Worm (Caenorhabditis elegans): ENCODE data around the gene oac-11.

Gene oac-11

DNA sequence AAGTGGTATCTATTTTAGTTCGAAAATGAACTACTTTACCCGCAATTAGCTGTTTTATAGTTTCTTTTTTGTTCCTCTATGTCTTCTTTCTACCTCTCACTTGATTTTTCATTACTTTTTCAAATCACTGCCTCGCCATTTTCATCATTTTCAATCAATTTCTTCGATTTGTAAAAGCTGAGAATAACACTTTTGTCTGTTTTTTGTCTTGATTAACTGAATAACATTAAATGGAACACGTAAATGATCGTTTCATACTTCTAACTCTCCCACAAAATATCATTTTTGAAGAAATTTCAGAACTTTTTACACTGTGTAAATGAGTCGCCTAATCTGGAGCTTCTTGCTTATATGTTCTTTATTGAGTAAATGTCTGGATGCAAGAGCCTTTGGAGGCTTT lies 40.4 kb upstream of the oac-11 start, which contains the start of gene F53C3.4:
Gene F53C3.4 (plus strand): TSS at position 301 of the 400 bp plus-strand sequence.
- TF ChIP-seq cnd-1 (tag; optimal IDR thresholded peaks at IDR 0.05) (no peak), bed-3 (GFP tag; optimal IDR thresholded peaks at IDR 0.05) (no peak), unc-39 (tag; optimal IDR thresholded peaks at IDR 0.05) (no peak), sptf-1 (tag; optimal IDR thresholded peaks at IDR 0.05) (no peak), unc-120 (tag; optimal IDR thresholded peaks at IDR 0.05; ENCODE audit: poor library complexity, severe bottlenecking) (no peak), M03D4.4 (tag; optimal IDR thresholded peaks at IDR 0.05) (no peak), tbx-8 (GFP tag; optimal IDR thresholded peaks at IDR 0.05) (no peak), ces-1 (GFP tag; optimal IDR thresholded peaks at IDR 0.05) (no peak), flh-1 (GFP tag; optimal IDR thresholded peaks at IDR 0.05) (no peak), lin-32 (GFP tag; optimal IDR thresholded peaks at IDR 0.05) (no peak), lsy-2 (tag; optimal IDR thresholded peaks at IDR 0.05) (no peak), nhr-12 (tag; optimal IDR thresholded peaks at IDR 0.05) (no peak)

DNA sequence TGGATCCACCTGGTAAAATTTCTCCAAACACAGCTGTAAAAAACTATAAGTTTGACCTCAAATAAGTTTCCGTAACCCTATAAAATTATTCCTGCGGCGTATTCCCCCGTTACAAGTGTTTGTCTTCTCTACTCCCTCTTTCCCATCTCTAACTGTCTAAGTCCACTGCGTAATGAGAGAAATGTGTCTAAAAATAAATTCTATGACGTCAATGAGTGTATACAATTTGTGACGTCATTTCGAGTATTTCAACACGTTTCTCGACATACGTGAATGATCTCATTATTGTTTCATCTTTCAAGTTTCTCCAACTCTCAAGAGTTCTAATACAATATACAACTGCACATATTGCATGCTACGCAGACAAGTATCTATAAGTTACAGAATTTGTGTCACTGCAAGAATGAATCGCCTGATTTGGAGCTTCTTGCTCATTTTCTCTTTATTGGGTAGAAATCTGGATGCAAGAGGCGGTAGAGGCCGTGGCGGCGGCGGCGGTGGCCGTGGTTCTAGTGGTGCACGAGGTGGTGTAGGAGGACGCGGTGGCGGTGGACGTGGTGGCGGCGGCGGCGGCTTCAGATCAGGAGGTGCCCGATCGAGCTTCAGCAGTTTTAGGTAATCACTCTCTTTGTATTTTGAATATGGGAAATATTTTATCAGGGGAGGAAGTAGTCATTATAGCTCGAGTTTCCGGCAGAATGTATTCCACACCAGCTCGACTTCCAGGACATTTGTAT lies 37.2 kb upstream of the oac-11 start, which contains the start of gene F53C3.6:
Gene F53C3.6 (plus strand): TSS at position 385 of the 737 bp plus-strand sequence.
- TF ChIP-seq mls-2 (tag; optimal IDR thresholded peaks at IDR 0.05) (no peak), snpc-4 (tag; optimal IDR thresholded peaks at IDR 0.05) (no peak), ceh-83 (GFP tag; optimal IDR thresholded peaks at IDR 0.05) (peak; percentile 48), lin-13 (tag; optimal IDR thresholded peaks at IDR 0.05) (no peak), nhr-237 (tag; optimal IDR thresholded peaks at IDR 0.05) (peak; percentile 23), zip-8 (tag; optimal IDR thresholded peaks at IDR 0.05) (peak; percentile 64), lin-32 (GFP tag; optimal IDR thresholded peaks at IDR 0.05) (no peak), nhr-2 (tag; optimal IDR thresholded peaks at IDR 0.05) (peak; percentile 29), ztf-11 (tag; optimal IDR thresholded peaks at IDR 0.05) (no peak), ces-1 (GFP tag; optimal IDR thresholded peaks at IDR 0.05) (peak; percentile 94), mab-5 (tag; optimal IDR thresholded peaks at IDR 0.05) (no peak), hlh-1 (tag; optimal IDR thresholded peaks at IDR 0.05) (no peak), mep-1 (tag; optimal IDR thresholded peaks at IDR 0.05) (no peak), unc-62 (GFP tag; optimal IDR thresholded peaks at IDR 0.05) (peak; percentile 81), flh-1 (GFP tag; optimal IDR thresholded peaks at IDR 0.05) (no peak)

DNA sequence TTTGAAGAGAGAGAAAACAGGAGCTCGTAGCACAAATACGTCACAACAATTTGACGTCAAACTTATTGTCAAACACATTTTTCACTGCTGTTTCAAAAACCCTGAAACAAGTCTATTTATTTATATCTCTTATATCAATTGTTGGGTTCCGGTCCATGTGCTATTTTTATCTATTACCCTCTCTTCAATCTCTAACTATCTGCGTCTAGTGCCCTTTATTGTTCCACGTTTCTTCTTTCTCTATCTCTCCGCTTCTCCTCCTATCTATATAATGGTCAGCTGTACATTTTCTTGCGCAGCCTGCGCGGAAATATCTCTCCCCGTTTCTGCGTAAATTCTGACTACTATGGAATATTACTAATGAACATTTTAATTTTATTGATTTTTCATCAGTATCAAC lies 36.2 kb upstream of the oac-11 start:
- TF ChIP-seq blmp-1 (tag; optimal IDR thresholded peaks at IDR 0.05) (no peak), sptf-1 (tag; optimal IDR thresholded peaks at IDR 0.05) (no peak), nhr-28 (tag; optimal IDR thresholded peaks at IDR 0.05) (no peak), flh-1 (GFP tag; optimal IDR thresholded peaks at IDR 0.05) (no peak), nhr-12 (tag; optimal IDR thresholded peaks at IDR 0.05) (no peak), zip-8 (tag; optimal IDR thresholded peaks at IDR 0.05) (no peak), lin-13 (tag; optimal IDR thresholded peaks at IDR 0.05) (no peak), ces-1 (GFP tag; optimal IDR thresholded peaks at IDR 0.05) (peak; percentile 88), unc-120 (tag; optimal IDR thresholded peaks at IDR 0.05; ENCODE audit: poor library complexity, severe bottlenecking) (peak; percentile 54), lsy-2 (tag; optimal IDR thresholded peaks at IDR 0.05) (peak; percentile 14), bed-3 (GFP tag; optimal IDR thresholded peaks at IDR 0.05) (no peak), mep-1 (tag; optimal IDR thresholded peaks at IDR 0.05) (no peak), ceh-83 (GFP tag; optimal IDR thresholded peaks at IDR 0.05) (no peak), nhr-76 (tag; optimal IDR thresholded peaks at IDR 0.05) (no peak), ceh-39 (tag; optimal IDR thresholded peaks at IDR 0.05) (peak; percentile 37), ztf-11 (tag; optimal IDR thresholded peaks at IDR 0.05) (no peak), elt-3 (tag; optimal IDR thresholded peaks at IDR 0.05) (peak; percentile 34), cnd-1 (tag; optimal IDR thresholded peaks at IDR 0.05) (no peak), nhr-237 (tag; optimal IDR thresholded peaks at IDR 0.05) (peak; percentile 69), ham-2 (GFP tag; optimal IDR thresholded peaks at IDR 0.05) (peak; percentile 22), pha-4 (tag; optimal IDR thresholded peaks at IDR 0.05) (peak; percentile 38), hlh-1 (tag; optimal IDR thresholded peaks at IDR 0.05) (peak; percentile 72), mls-2 (tag; optimal IDR thresholded peaks at IDR 0.05) (peak; percentile 10), unc-62 (GFP tag; optimal IDR thresholded peaks at IDR 0.05) (peak; percentile 24)

DNA sequence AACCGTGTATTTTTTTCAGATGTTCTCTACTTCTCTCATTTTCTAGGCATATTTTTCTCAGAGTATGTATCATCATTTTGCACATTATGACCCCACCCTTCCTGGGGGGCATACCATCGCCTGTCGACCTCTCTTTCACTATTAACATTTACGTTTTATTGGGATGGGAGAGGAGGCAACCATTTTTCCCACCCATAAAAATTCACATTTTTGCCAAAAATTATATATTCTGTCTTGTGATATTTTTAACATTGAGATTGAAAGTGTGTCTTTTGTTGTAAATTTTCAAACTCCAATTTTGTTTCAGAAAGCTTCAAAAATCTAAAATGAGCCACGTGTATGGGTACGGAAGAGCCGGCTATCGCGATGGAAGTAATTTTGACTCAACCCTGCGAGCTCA lies 34.0 kb upstream of the oac-11 start, which contains the start of gene F53C3.7:
Gene F53C3.7 (plus strand): TSS at position 301 of the 400 bp plus-strand sequence.
- no peak for TF ChIP-seq tbx-8 (GFP tag; optimal IDR thresholded peaks at IDR 0.05)

DNA sequence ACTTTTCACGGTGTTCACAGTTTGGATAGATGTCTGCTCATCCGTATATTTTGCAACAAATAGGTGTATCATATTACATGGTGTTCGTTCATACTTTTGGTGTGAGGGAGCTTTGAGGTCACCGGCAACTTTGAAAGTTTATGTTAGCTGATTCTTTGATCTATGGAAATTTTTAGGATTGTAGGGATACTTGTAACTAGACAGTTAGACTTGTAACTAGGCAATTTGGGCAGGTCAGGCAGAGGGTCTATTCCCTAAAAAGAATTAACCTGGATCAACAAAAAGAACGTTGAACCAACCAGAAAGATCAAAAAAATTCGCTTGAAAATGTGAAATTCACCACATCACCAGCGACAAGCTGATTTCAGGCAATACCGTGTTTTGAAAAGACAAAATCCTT lies 33.2 kb upstream of the oac-11 start:
- TF ChIP-seq elt-3 (tag; optimal IDR thresholded peaks at IDR 0.05): no peak
- no peak for TF ChIP-seq unc-39 (tag; optimal IDR thresholded peaks at IDR 0.05)
- no peak for TF ChIP-seq nhr-237 (tag; optimal IDR thresholded peaks at IDR 0.05)

Data from whole organism, mixed stage, embryonic.